Fruit fly (Drosophila melanogaster): ENCODE results near the gene Fdx2.

Fdx2 gene

dm6 chr3L:4270949-4271827 is 21.1 kb upstream of the Fdx2 start:
- TF ChIP-seq CG8478 (optimal IDR thresholded peaks at IDR 0.05) (no peak), CTCF (optimal IDR thresholded peaks at IDR 0.05) (no peak)

dm6 chr3L:4272167-4272773 is 20.0 kb upstream of the Fdx2 start:
- TF ChIP-seq CG8478 (optimal IDR thresholded peaks at IDR 0.05) (no peak), CTCF (optimal IDR thresholded peaks at IDR 0.05) (no peak)

DNA sequence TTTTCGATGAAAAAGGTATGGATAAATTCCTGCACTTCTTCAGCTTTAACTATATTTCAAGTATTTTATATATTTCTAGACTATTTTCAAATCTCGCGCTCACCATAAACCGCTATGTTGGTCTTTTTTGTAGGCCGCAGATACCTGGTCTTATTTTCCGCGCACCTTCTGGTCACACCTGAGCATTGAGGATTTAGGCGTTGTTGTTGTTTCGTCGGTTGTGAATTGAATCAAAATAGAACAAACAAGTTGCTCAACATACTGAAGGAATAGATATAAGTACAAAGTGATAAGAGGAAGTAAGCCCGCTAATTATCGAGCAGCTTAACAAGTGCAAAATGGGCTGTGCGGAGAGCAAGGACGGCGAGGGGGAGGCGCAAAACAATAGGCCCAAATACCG is 14.5 kb upstream of the Fdx2 start, which contains the start of gene Ctl1:
TSS of gene Ctl1 (plus strand) at position 167 of the 400 bp plus-strand sequence.
- TF ChIP-seq CTCF (optimal IDR thresholded peaks at IDR 0.05) (no peak), CG8478 (optimal IDR thresholded peaks at IDR 0.05) (no peak)

dm6 chr3L:4282627-4283026 is 9.7 kb upstream of the Fdx2 start, which contains the start of gene CG11583:
TSS of gene CG11583 (minus strand) at chr3L:4282817.
- TF ChIP-seq CG8478 (optimal IDR thresholded peaks at IDR 0.05), result no peak
- peak in 1 of 2 experiments; percentile 33 for TF ChIP-seq CTCF (optimal IDR thresholded peaks at IDR 0.05)

- TF ChIP-seq CG8478 (optimal IDR thresholded peaks at IDR 0.05) (no peak), CTCF (optimal IDR thresholded peaks at IDR 0.05) (peak in 1 of 2 experiments; percentile 12)
Observed at dm6 chr3L:4283428-4284089, 8.7 kb upstream of the Fdx2 start, which contains the start of the genes srw and CG1316. TSS of gene srw (minus strand) at chr3L:4283478. TSS of gene CG1316 (plus strand) at chr3L:4283851.

dm6 chr3L:4286784-4287183 is 5.5 kb upstream of the Fdx2 start, which contains the start of gene TfIIEbeta:
TSS of gene TfIIEbeta (plus strand) at chr3L:4287038.
- no peak for TF ChIP-seq CG8478 (optimal IDR thresholded peaks at IDR 0.05)
- no peak for TF ChIP-seq CTCF (optimal IDR thresholded peaks at IDR 0.05)

dm6 chr3L:4288591-4289056 is 3.7 kb upstream of the Fdx2 start, which contains the start of gene Hexo1:
TSS of gene Hexo1 (plus strand) at chr3L:4288641.
- no peak for TF ChIP-seq CG8478 (optimal IDR thresholded peaks at IDR 0.05)
- no peak for TF ChIP-seq CTCF (optimal IDR thresholded peaks at IDR 0.05)

- TF ChIP-seq CG8478 (optimal IDR thresholded peaks at IDR 0.05), result no peak
- no peak for TF ChIP-seq CTCF (optimal IDR thresholded peaks at IDR 0.05)
Observed at dm6 chr3L:4293304-4293703, 1.0 kb downstream of the Fdx2 start.

DNA sequence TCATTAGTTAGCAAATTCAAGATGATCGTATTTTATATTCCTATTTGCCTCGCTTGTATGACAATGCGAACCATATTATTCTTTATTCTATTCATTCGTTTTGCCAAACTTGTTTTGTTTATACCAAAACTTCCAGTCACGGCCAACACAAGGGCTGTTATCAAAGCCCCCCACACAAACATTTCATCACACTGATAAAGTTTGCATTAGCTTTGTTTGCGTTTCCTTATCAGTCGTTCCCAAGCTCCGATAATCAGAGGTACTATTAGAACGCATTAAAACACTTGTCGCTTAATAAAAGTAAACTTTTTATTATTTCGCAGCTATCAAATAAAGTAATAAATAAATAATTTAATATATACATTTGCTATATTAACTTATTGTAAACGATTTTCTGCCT is 1.4 kb downstream of the Fdx2 start:
- TF ChIP-seq CTCF (optimal IDR thresholded peaks at IDR 0.05) (no peak), CG8478 (optimal IDR thresholded peaks at IDR 0.05) (no peak)

dm6 chr3L:4296760-4297159 is 4.5 kb downstream of the Fdx2 start:
- TF ChIP-seq CG8478 (optimal IDR thresholded peaks at IDR 0.05) (no peak), CTCF (optimal IDR thresholded peaks at IDR 0.05) (no peak)

DNA sequence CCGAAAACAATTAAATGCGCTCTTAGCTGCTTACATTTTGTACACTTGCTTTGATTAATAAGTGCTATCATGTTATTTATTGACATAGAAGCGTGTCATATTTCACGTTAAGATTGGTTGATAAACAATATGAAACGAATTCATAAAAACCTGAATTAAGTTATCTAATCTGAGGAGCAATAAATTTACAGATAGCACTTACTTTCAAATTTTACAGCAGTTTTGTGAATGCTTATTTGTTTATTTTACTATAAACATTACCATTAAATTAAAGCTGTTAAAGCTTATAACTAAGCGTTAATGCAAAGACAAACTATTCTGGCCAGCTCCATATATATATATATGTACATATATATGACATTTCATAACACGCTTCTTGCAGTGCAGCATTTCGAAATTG is 9.8 kb downstream of the Fdx2 start:
- no peak for TF ChIP-seq CTCF (optimal IDR thresholded peaks at IDR 0.05)
- TF ChIP-seq CG8478 (optimal IDR thresholded peaks at IDR 0.05), result no peak

DNA sequence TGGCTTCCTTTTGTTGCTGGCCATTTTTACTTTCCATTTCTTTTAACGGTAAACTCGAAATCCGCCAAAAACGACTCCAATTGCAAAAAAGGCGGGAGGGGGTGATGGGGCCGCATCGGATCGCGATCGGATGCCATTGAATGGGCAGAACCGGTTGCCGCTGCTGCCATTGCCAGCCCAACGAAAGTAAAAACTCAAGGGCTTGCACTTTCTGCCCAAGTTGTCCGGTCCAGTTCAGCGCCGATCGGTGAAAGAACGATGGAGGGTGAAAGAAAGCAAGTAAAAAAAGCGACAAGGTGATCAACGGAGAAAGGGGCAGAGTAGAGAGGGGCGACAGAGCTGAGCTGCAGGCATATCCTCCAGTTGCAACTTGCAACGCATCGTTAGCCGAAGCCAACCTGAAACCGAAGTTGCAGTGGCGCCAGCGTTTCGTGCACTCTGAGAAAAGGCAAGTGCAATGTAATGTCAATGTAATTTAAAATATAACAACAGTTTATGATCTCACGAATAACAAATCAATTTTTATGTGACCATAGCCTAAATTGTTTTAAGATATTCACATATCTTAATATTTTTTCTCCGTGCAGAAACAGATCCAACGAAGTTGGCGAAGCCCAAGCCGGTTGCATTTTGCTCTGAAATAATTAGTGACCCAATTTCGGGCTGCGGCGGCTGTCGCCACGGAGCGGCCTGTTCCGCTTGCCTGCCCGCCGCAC is 12.1 kb downstream of the Fdx2 start:
- TF ChIP-seq CTCF (optimal IDR thresholded peaks at IDR 0.05) (no peak), CG8478 (optimal IDR thresholded peaks at IDR 0.05) (no peak)

- TF ChIP-seq CTCF (optimal IDR thresholded peaks at IDR 0.05) (no peak), CG8478 (optimal IDR thresholded peaks at IDR 0.05) (no peak)
Observed at dm6 chr3L:4307691-4308383, 15.6 kb downstream of the Fdx2 start, which contains the start of gene dyl. TSS of gene dyl (minus strand) at chr3L:4307718.

DNA sequence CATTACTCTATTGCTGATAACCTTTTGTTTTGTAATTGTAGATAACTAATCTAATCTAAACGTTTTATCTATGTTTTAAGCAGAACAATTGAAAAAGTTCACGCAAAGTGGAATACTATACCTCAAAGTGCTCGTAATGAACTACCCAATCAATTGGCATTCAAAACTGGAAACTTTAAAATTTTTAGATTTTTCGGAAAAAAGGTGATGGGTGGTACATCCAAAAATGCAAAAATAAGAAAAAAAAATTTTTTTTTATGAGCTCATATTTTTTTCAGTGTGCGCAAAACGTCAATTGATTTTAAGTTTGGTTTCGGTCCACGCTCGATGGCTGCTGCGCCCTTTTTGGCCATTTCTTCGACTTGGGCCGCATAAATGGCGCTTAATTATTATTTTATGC is 18.3 kb downstream of the Fdx2 start:
- TF ChIP-seq CTCF (optimal IDR thresholded peaks at IDR 0.05), result no peak

All from S2 (cell line).